Worm (Caenorhabditis elegans) whole organism, late embryonic: ENCODE measurements around the gene fbxb-7.

ENCODE experiments used
- F13H6.1 ChIP-seq: sonication (generic microtip); optimal IDR thresholded peaks from 2 replicates; lab custom pipeline; 2016; ENCODE audit warnings: missing genetic modification characterization, missing compliant biosample characterization
- T23F11.4 ChIP-seq: fragments of 200-800 bp; sonication (Bioruptor generic); optimal IDR thresholded peaks from 2 replicates; lab custom pipeline; 2018; ENCODE audit warnings: mild to moderate bottlenecking, missing genetic modification characterization, missing compliant biosample characterization
- Y22D7AL.16 ChIP-seq: sonication (generic microtip); optimal IDR thresholded peaks from 2 replicates; lab custom pipeline; 2016; ENCODE audit warnings: missing genetic modification characterization, missing compliant biosample characterization
- ahr-1 ChIP-seq: sonication (generic microtip); optimal IDR thresholded peaks from 2 replicates; lab custom pipeline; 2016; ENCODE audit warnings: missing genetic modification characterization, missing compliant biosample characterization
- ceh-24 ChIP-seq: sonication (generic microtip); optimal IDR thresholded peaks from 2 replicates; lab custom pipeline; 2016; ENCODE audit warnings: mild to moderate bottlenecking, missing genetic modification characterization, missing compliant biosample characterization
- ceh-31 ChIP-seq: sonication (generic microtip); optimal IDR thresholded peaks from 2 replicates; lab custom pipeline; 2016; ENCODE audit warnings: missing genetic modification characterization, missing compliant biosample characterization
- ceh-9 ChIP-seq: sonication (generic microtip); optimal IDR thresholded peaks from 2 replicates; lab custom pipeline; 2016; ENCODE audit warnings: mild to moderate bottlenecking, missing genetic modification characterization, inconsistent platforms, missing compliant biosample characterization
- elt-2 ChIP-seq: sonication (generic microtip); optimal IDR thresholded peaks from 2 replicates; lab custom pipeline; 2016; ENCODE audit warnings: missing genetic modification reagents, missing genetic modification characterization, missing compliant biosample characterization
- fkh-10 ChIP-seq: fragments of 150-350 bp; optimal IDR thresholded peaks from 2 replicates; lab custom pipeline; 2014; ENCODE audit warnings: missing biosample characterization, missing genetic modification reagents, missing genetic modification characterization
- hlh-15 ChIP-seq: sonication (generic microtip); optimal IDR thresholded peaks from 2 replicates; lab custom pipeline; 2016; ENCODE audit warnings: missing genetic modification characterization, missing compliant biosample characterization
- odd-2 ChIP-seq: sonication (generic microtip); optimal IDR thresholded peaks from 2 replicates; lab custom pipeline; 2017; ENCODE audit warnings: antibody characterized with exemption, mild to moderate bottlenecking, missing genetic modification characterization, missing compliant biosample characterization
- pat-9 ChIP-seq: fragments of 200-800 bp; sonication (Bioruptor generic); optimal IDR thresholded peaks from 2 replicates; lab custom pipeline; 2018; ENCODE audit warnings: mild to moderate bottlenecking, missing genetic modification characterization, moderate library complexity, missing compliant biosample characterization
- pha-4 ChIP-seq: fragments of 150-350 bp; optimal IDR thresholded peaks from 2 replicates; lab custom pipeline; 2018; ENCODE audit warnings: missing biosample characterization, missing genetic modification reagents, missing genetic modification characterization
- zip-5 ChIP-seq: sonication (generic microtip); optimal IDR thresholded peaks from 2 replicates; lab custom pipeline; 2016; ENCODE audit warnings: missing genetic modification characterization, missing compliant biosample characterization

ce11 chrV:17331340-17331739 lies 45.9 kb upstream of the fbxb-7 start, which contains the start of gene fbxa-185:
- TF ChIP-seq odd-2 (no peak), T23F11.4 (GFP tag; lab: Kevin White, UChicago) (no peak), Y22D7AL.16 (tag; lab: Kevin White, UChicago) (no peak), hlh-15 (tag; lab: Kevin White, UChicago) (no peak), zip-5 (tag; lab: Kevin White, UChicago) (no peak), pha-4 (tag; lab: Kevin White, UChicago) (no peak), ceh-31 (tag; lab: Kevin White, UChicago) (no peak), fkh-10 (GFP tag; lab: Kevin White, UChicago) (no peak), elt-2 (no peak), F13H6.1 (tag; lab: Kevin White, UChicago) (no peak), ahr-1 (tag; lab: Kevin White, UChicago) (no peak), pat-9 (no peak), ceh-24 (tag; lab: Kevin White, UChicago) (no peak), ceh-9 (tag; lab: Kevin White, UChicago) (no peak)
